Fruit fly (Drosophila melanogaster) whole organism, pupa: ENCODE measurements around the gene mus312.

Experiments used
- CG12605 ChIP-seq: fragments of 200-800 bp; sonication (Bioruptor generic); IDR thresholded peaks from 2 replicates; pipeline ENCODE4 v1.3.6; 2022; ENCODE audit warnings: missing biosample characterization, missing genetic modification characterization
- CG8301 ChIP-seq: fragments of 200-800 bp; sonication (Bioruptor generic); optimal IDR thresholded peaks from 2 replicates; lab custom pipeline; 2018; ENCODE audit warnings: missing biosample characterization, mild to moderate bottlenecking, missing genetic modification characterization
- D1 ChIP-seq: fragments of 200-800 bp; sonication (Bioruptor generic); optimal IDR thresholded peaks from 2 replicates; lab custom pipeline; 2018; ENCODE audit warnings: missing biosample characterization, mild to moderate bottlenecking, missing genetic modification characterization, moderate library complexity
- EcR ChIP-seq: fragments of 200-800 bp; sonication (Bioruptor generic); optimal IDR thresholded peaks from 3 replicates; lab custom pipeline; 2019; ENCODE audit warnings: missing biosample characterization, missing genetic modification characterization, mild to moderate bottlenecking, moderate library complexity, missing genetic modification reagents
- Ets98B ChIP-seq: fragments of 200-800 bp; sonication (Bioruptor generic); IDR thresholded peaks from 2 replicates; pipeline ENCODE4 v1.3.6; 2022; ENCODE audit warnings: missing biosample characterization, missing genetic modification characterization
- fd96Ca ChIP-seq: fragments of 200-800 bp; sonication (Bioruptor generic); IDR thresholded peaks from 3 replicates; pipeline ENCODE4 v1.3.6; 2022; ENCODE audit warnings: missing biosample characterization, missing genetic modification characterization
- gl ChIP-seq: fragments of 200-800 bp; sonication (Bioruptor generic); optimal IDR thresholded peaks from 2 replicates; lab custom pipeline; 2018; ENCODE audit warnings: missing biosample characterization, mild to moderate bottlenecking, missing genetic modification characterization

dm6 chr3L:7338786-7339185 is 9.9 kb downstream of the mus312 start:
- TF ChIP-seq D1 (tag; lab: Kevin White, UChicago) (no peak), CG12605 (GFP tag; lab: Robert Waterston, UW) (no peak), EcR (GFP tag; lab: Kevin White, UChicago) (no peak), CG8301 (tag; lab: Kevin White, UChicago) (no peak), fd96Ca (no peak), Ets98B (no peak), gl (tag; lab: Kevin White, UChicago) (no peak)
